Worm (Caenorhabditis elegans): ENCODE measurements around the gene C05D12.4.

Gene C05D12.4

DNA sequence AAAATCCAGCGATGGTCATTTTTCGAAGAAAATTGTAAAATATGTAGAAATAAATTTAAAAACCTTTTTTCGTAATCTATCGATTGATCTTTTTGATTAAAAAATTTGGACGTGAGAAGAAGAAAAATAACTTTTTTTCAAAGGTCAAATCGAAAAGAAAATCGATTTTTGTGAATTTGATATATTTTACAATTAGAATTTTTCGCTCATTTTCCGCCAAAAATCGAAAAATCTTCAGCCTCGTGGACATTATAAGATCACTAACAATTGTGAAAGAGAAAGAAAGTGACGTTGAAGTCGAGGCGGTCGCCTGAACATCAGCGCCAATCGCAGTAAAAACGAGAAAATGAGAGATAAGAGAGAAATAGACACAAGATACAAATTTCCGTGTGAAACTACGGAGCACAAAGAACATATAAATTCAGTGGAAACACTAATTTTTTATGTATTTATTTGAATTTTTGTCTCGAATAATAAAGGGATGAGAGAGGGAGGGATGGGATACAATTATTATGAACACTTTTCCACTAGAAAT, 38.0 kb downstream of the C05D12.4 start, which contains the start of gene cisd-1 (continued):
- TF ChIP-seq ztf-6 (GFP tag; IDR thresholded peaks at IDR 0.05) (no peak), ama-1 (optimal IDR thresholded peaks at IDR 0.05) (no peak), ama-1 (GFP tag; optimal IDR thresholded peaks at IDR 0.05) (no peak), K11D2.4 (GFP tag; IDR thresholded peaks at IDR 0.05) (no peak), sdz-38 (tag; optimal IDR thresholded peaks at IDR 0.05) (no peak), mes-4 (tag; optimal IDR thresholded peaks at IDR 0.05) (no peak), rec-8 (tag; optimal IDR thresholded peaks at IDR 0.05) (no peak), nfya-2 (GFP tag; IDR thresholded peaks at IDR 0.05) (no peak), repo-1 (tag; optimal IDR thresholded peaks at IDR 0.05) (no peak), nhr-27 (tag; optimal IDR thresholded peaks at IDR 0.05) (no peak), madf-6 (GFP tag; IDR thresholded peaks at IDR 0.05) (0 out of 2 replicates have a peak, but pooled peaks have one; percentile 16), attf-5 (GFP tag; optimal IDR thresholded peaks at IDR 0.05) (no peak), mcd-1 (GFP tag; IDR thresholded peaks at IDR 0.05) (no peak), bed-2 (GFP tag; IDR thresholded peaks at IDR 0.05) (no peak), chd-7 (tag; optimal IDR thresholded peaks at IDR 0.05) (no peak), lag-1 (GFP tag; IDR thresholded peaks at IDR 0.05) (no peak), Y79H2A.3 (GFP tag; conservative IDR thresholded peaks at IDR 0.05) (no peak), hrde-1 (tag; optimal IDR thresholded peaks at IDR 0.05; ENCODE audit: borderline replicate concordance) (no peak), zfh-2 (GFP tag; conservative IDR thresholded peaks at IDR 0.05) (no peak), pbrm-1 (GFP tag; IDR thresholded peaks at IDR 0.05) (0 out of 2 replicates have a peak, but pooled peaks have one; percentile 30), ztf-22 (GFP tag; optimal IDR thresholded peaks at IDR 0.05) (no peak), nfya-1 (tag; optimal IDR thresholded peaks at IDR 0.05; ENCODE audit: borderline replicate concordance, insufficient read depth) (no peak), snpc-1.3 (tag; optimal IDR thresholded peaks at IDR 0.05; ENCODE audit: insufficient read depth) (no peak), T07F8.4 (tag; optimal IDR thresholded peaks at IDR 0.05) (no peak), bed-1 (GFP tag; IDR thresholded peaks at IDR 0.05) (no peak), nhr-179 (tag; optimal IDR thresholded peaks at IDR 0.05) (no peak), fkh-3 (tag; optimal IDR thresholded peaks at IDR 0.05) (no peak), nhr-120 (GFP tag; IDR thresholded peaks at IDR 0.05) (no peak), ets-4 (GFP tag; optimal IDR thresholded peaks at IDR 0.05) (no peak), ceh-100 (GFP tag; IDR thresholded peaks at IDR 0.05) (no peak), tbx-9 (tag; optimal IDR thresholded peaks at IDR 0.05; ENCODE audit: borderline replicate concordance) (no peak), ztf-26 (tag; optimal IDR thresholded peaks at IDR 0.05) (no peak), rpc-1 (optimal IDR thresholded peaks at IDR 0.05) (no peak), rpc-1 (tag; optimal IDR thresholded peaks at IDR 0.05) (no peak), F22D6.2 (tag; optimal IDR thresholded peaks at IDR 0.05) (no peak), madf-3 (GFP tag; IDR thresholded peaks at IDR 0.05) (no peak), athp-1 (tag; optimal IDR thresholded peaks at IDR 0.05) (no peak), let-607 (tag; optimal IDR thresholded peaks at IDR 0.05) (no peak), die-1 (tag; optimal IDR thresholded peaks at IDR 0.05) (no peak), ztf-18 (tag; optimal IDR thresholded peaks at IDR 0.05) (peak; percentile 5), egrh-3 (GFP tag; IDR thresholded peaks at IDR 0.05) (no peak), atf-7 (tag; optimal IDR thresholded peaks at IDR 0.05) (peak; percentile 32), hlh-26 (GFP tag; conservative IDR thresholded peaks at IDR 0.05) (no peak), snpc-3.4 (tag; optimal IDR thresholded peaks at IDR 0.05) (no peak), C06A6.2 (GFP tag; conservative IDR thresholded peaks at IDR 0.05) (no peak), lsy-27 (tag; optimal IDR thresholded peaks at IDR 0.05; ENCODE audit: borderline replicate concordance, insufficient read depth) (no peak)

Measured in whole organism, young adult.